Worm (Caenorhabditis elegans) whole organism, young adult: ENCODE data around the gene bgnt-1.2.

Source experiments
- B0336.3 ChIP-seq: fragments of 200-800 bp; sonication (Bioruptor generic); IDR thresholded peaks from 2 replicates; pipeline ENCODE4 v1.3.6; 2022; ENCODE audit warnings: missing genetic modification characterization, missing compliant biosample characterization
- C06A6.2 ChIP-seq: fragments of 200-800 bp; sonication (Bioruptor generic); conservative IDR thresholded peaks from 2 replicates; pipeline ENCODE4 v1.3.6; 2022; ENCODE audit warnings: missing genetic modification characterization, missing compliant biosample characterization
- C17E4.6 ChIP-seq: fragments of 200-800 bp; sonication (Bioruptor generic); IDR thresholded peaks from 2 replicates; pipeline ENCODE4 v1.3.6; 2022; ENCODE audit warnings: missing genetic modification reagents, missing genetic modification characterization, missing compliant biosample characterization
- F10E7.11 ChIP-seq: sonication (generic microtip); optimal IDR thresholded peaks from 2 replicates; lab custom pipeline; 2017; ENCODE audit warnings: mild to moderate bottlenecking, missing genetic modification characterization, moderate library complexity, missing compliant biosample characterization
- F23B12.7 ChIP-seq: sonication (generic microtip); optimal IDR thresholded peaks from 2 replicates; lab custom pipeline; 2017; ENCODE audit warnings: missing genetic modification characterization, mild to moderate bottlenecking, missing compliant biosample characterization, antibody characterized with exemption, moderate library complexity; ENCODE audit not compliant: insufficient read depth
- F33H1.4 ChIP-seq: fragments of 200-800 bp; sonication (Bioruptor generic); IDR thresholded peaks from 2 replicates; pipeline ENCODE4 v1.3.6; 2022; ENCODE audit warnings: missing genetic modification reagents, missing genetic modification characterization, missing compliant biosample characterization
- F55B11.4 ChIP-seq: sonication (generic microtip); optimal IDR thresholded peaks from 2 replicates; lab custom pipeline; 2016; ENCODE audit warnings: missing compliant biosample characterization, missing genetic modification characterization, borderline replicate concordance; ENCODE audit not compliant: insufficient read depth
- K12H6.12 ChIP-seq: fragments of 200-800 bp; sonication (Bioruptor generic); optimal IDR thresholded peaks from 2 replicates; lab custom pipeline; 2018; ENCODE audit warnings: mild to moderate bottlenecking, missing genetic modification characterization, missing compliant biosample characterization
- T26A5.8 ChIP-seq: sonication (generic microtip); optimal IDR thresholded peaks from 2 replicates; lab custom pipeline; 2016; ENCODE audit warnings: missing genetic modification characterization, missing compliant biosample characterization
- Y53G8AR.9 ChIP-seq: fragments of 200-800 bp; sonication (Bioruptor generic); conservative IDR thresholded peaks from 2 replicates; pipeline ENCODE4 v1.3.6; 2022; ENCODE audit warnings: missing genetic modification reagents, missing genetic modification characterization, missing compliant biosample characterization
- Y95B8A.8 ChIP-seq: fragments of 200-800 bp; sonication (Bioruptor generic); IDR thresholded peaks from 2 replicates; pipeline ENCODE4 v1.3.6; 2022; ENCODE audit warnings: missing genetic modification reagents, missing genetic modification characterization, missing compliant biosample characterization
- ZK185.1 ChIP-seq: sonication (generic microtip); optimal IDR thresholded peaks from 2 replicates; lab custom pipeline; 2016; ENCODE audit warnings: mild to moderate bottlenecking, missing genetic modification characterization, missing compliant biosample characterization; ENCODE audit not compliant: poor library complexity, severe bottlenecking
- akir-1 ChIP-seq: fragments of 200-800 bp; sonication (Bioruptor generic); optimal IDR thresholded peaks from 2 replicates; lab custom pipeline; 2018; ENCODE audit warnings: mild to moderate bottlenecking, missing genetic modification characterization, moderate library complexity, missing compliant biosample characterization
- attf-5 ChIP-seq: fragments of 200-800 bp; sonication (Bioruptor generic); optimal IDR thresholded peaks from 2 replicates; lab custom pipeline; 2018; ENCODE audit warnings: mild to moderate bottlenecking, missing genetic modification characterization, missing compliant biosample characterization
- attf-6 ChIP-seq: fragments of 200-800 bp; sonication (Bioruptor generic); IDR thresholded peaks from 2 replicates; pipeline ENCODE4 v1.3.6; 2022; ENCODE audit warnings: missing genetic modification reagents, missing genetic modification characterization, missing compliant biosample characterization
- bed-1 ChIP-seq: fragments of 200-800 bp; sonication (Bioruptor generic); IDR thresholded peaks from 2 replicates; pipeline ENCODE4 v1.3.6; 2022; ENCODE audit warnings: missing genetic modification reagents, missing genetic modification characterization, missing compliant biosample characterization
- ceh-100 ChIP-seq: fragments of 200-800 bp; sonication (Bioruptor generic); IDR thresholded peaks from 2 replicates; pipeline ENCODE4 v1.3.6; 2022; ENCODE audit warnings: missing genetic modification reagents, missing genetic modification characterization, missing compliant biosample characterization
- ceh-40 ChIP-seq: fragments of 200-800 bp; sonication (Bioruptor generic); IDR thresholded peaks from 2 replicates; pipeline ENCODE4 v1.3.6; 2022; ENCODE audit warnings: missing genetic modification characterization, missing compliant biosample characterization
- ceh-91 ChIP-seq: fragments of 200-800 bp; sonication (Bioruptor generic); IDR thresholded peaks from 2 replicates; pipeline ENCODE4 v1.3.6; 2022; ENCODE audit warnings: missing genetic modification reagents, missing genetic modification characterization, missing compliant biosample characterization
- die-1 ChIP-seq: sonication (generic microtip); optimal IDR thresholded peaks from 2 replicates; lab custom pipeline; 2016; ENCODE audit warnings: missing genotype, mild to moderate bottlenecking, missing genetic modification characterization, missing compliant biosample characterization
- dox-1 ChIP-seq: fragments of 200-800 bp; sonication (Bioruptor generic); IDR thresholded peaks from 2 replicates; pipeline ENCODE4 v1.3.6; 2022; ENCODE audit warnings: missing genetic modification reagents, missing genetic modification characterization, missing compliant biosample characterization
- egrh-3 ChIP-seq: fragments of 200-800 bp; sonication (Bioruptor generic); IDR thresholded peaks from 2 replicates; pipeline ENCODE4 v1.3.6; 2022; ENCODE audit warnings: missing genetic modification reagents, missing genetic modification characterization, missing compliant biosample characterization
- fkh-3 ChIP-seq: sonication (generic microtip); optimal IDR thresholded peaks from 2 replicates; lab custom pipeline; 2016; ENCODE audit warnings: mild to moderate bottlenecking, missing genetic modification characterization, missing compliant biosample characterization
- hlh-12 ChIP-seq: sonication (generic microtip); optimal IDR thresholded peaks from 2 replicates; lab custom pipeline; 2016; ENCODE audit warnings: missing genetic modification characterization, missing compliant biosample characterization
- hlh-26 ChIP-seq: fragments of 200-800 bp; sonication (Bioruptor generic); conservative IDR thresholded peaks from 2 replicates; pipeline ENCODE4 v1.3.6; 2022; ENCODE audit warnings: missing genetic modification reagents, missing genetic modification characterization, missing compliant biosample characterization
- hmg-20 ChIP-seq: fragments of 200-800 bp; sonication (Bioruptor generic); IDR thresholded peaks from 2 replicates; pipeline ENCODE4 v1.3.6; 2022; ENCODE audit warnings: missing genetic modification reagents, missing genetic modification characterization, missing compliant biosample characterization
- hrde-1 ChIP-seq: sonication (generic microtip); optimal IDR thresholded peaks from 2 replicates; lab custom pipeline; 2016; ENCODE audit warnings: missing genetic modification characterization, mild to moderate bottlenecking, missing compliant biosample characterization, moderate library complexity, missing genotype, missing genetic modification reagents, borderline replicate concordance
- hsf-1 ChIP-seq: fragments of 200-800 bp; sonication (Bioruptor generic); IDR thresholded peaks from 2 replicates; pipeline ENCODE4 v1.3.6; 2022; ENCODE audit warnings: missing genetic modification reagents, missing genetic modification characterization, missing compliant biosample characterization
- let-607 ChIP-seq, 2 experiments: fragments of 200-800 bp in 1 of 2; sonication (Bioruptor generic) in 1 of 2; sonication (generic microtip) in 1 of 2; optimal IDR thresholded peaks; 2 replicates each; lab custom pipeline; 2016 to 2018; ENCODE audit warnings: mild to moderate bottlenecking in 2 of 2, missing compliant biosample characterization in 2 of 2, missing genetic modification characterization in 2 of 2, moderate library complexity in 2 of 2, missing genotype in 1 of 2
- lin-26 ChIP-seq: fragments of 200-800 bp; sonication (Bioruptor generic); IDR thresholded peaks from 2 replicates; pipeline ENCODE4 v1.3.6; 2022; ENCODE audit warnings: missing genetic modification reagents, missing genetic modification characterization, missing compliant biosample characterization
- lin-35 ChIP-seq, 3 experiments: fragments of 150-350 bp in 2 of 3; sonication (generic microtip) in 1 of 3; optimal IDR thresholded peaks; 2 replicates each; lab custom pipeline; 2014 to 2018; ENCODE audit warnings: missing biosample characterization in 3 of 3, missing genetic modification characterization in 3 of 3, missing genetic modification reagents in 3 of 3
- lin-40 ChIP-seq: sonication (generic microtip); optimal IDR thresholded peaks from 2 replicates; lab custom pipeline; 2016; ENCODE audit warnings: missing genetic modification characterization, mild to moderate bottlenecking, missing compliant biosample characterization, missing genotype, missing genetic modification reagents
- lin-54 ChIP-seq: fragments of 200-800 bp; sonication (Bioruptor generic); optimal IDR thresholded peaks from 2 replicates; lab custom pipeline; 2018; ENCODE audit warnings: mild to moderate bottlenecking, missing genetic modification characterization, missing compliant biosample characterization
- mel-28 ChIP-seq: sonication (generic microtip); optimal IDR thresholded peaks from 2 replicates; lab custom pipeline; 2016; ENCODE audit warnings: borderline replicate concordance, mild to moderate bottlenecking, missing genetic modification characterization, missing compliant biosample characterization
- mes-4 ChIP-seq: sonication (generic microtip); optimal IDR thresholded peaks from 2 replicates; lab custom pipeline; 2016; ENCODE audit warnings: missing genotype, missing genetic modification characterization, missing compliant biosample characterization
- nhr-80 ChIP-seq: sonication (generic microtip); optimal IDR thresholded peaks from 2 replicates; lab custom pipeline; 2016; ENCODE audit warnings: missing genetic modification characterization, missing compliant biosample characterization
- rpc-1 ChIP-seq, 2 experiments: fragments of 150-350 bp in 1 of 2; sonication (generic microtip) in 1 of 2; optimal IDR thresholded peaks; 2 replicates each; lab custom pipeline; 2014 to 2018; ENCODE audit warnings: missing biosample characterization in 1 of 2, missing genetic modification characterization in 1 of 2, missing genetic modification reagents in 1 of 2, missing genotype in 1 of 2
- sea-2 ChIP-seq: fragments of 200-800 bp; sonication (Bioruptor generic); IDR thresholded peaks from 2 replicates; pipeline ENCODE4 v1.3.6; 2022; ENCODE audit warnings: missing genetic modification characterization, missing compliant biosample characterization
- snpc-1.1 ChIP-seq: sonication (generic microtip); optimal IDR thresholded peaks from 2 replicates; lab custom pipeline; 2017; ENCODE audit warnings: missing genetic modification characterization, mild to moderate bottlenecking, missing compliant biosample characterization, antibody characterized with exemption, moderate library complexity, missing genotype, missing genetic modification reagents; ENCODE audit not compliant: insufficient read depth
- snpc-1.3 ChIP-seq: sonication (generic microtip); optimal IDR thresholded peaks from 2 replicates; lab custom pipeline; 2017; ENCODE audit warnings: missing genetic modification characterization, mild to moderate bottlenecking, missing compliant biosample characterization, antibody characterized with exemption, moderate library complexity, missing genotype, missing genetic modification reagents; ENCODE audit not compliant: insufficient read depth
- somi-1 ChIP-seq: fragments of 200-800 bp; sonication (Bioruptor generic); optimal IDR thresholded peaks from 2 replicates; lab custom pipeline; 2018; ENCODE audit warnings: mild to moderate bottlenecking, missing genetic modification characterization, missing compliant biosample characterization
- sptf-2 ChIP-seq: fragments of 200-800 bp; sonication (Bioruptor generic); optimal IDR thresholded peaks from 2 replicates; lab custom pipeline; 2018; ENCODE audit warnings: mild to moderate bottlenecking, missing genetic modification characterization, missing compliant biosample characterization
- tbx-9 ChIP-seq: sonication (generic microtip); optimal IDR thresholded peaks from 2 replicates; lab custom pipeline; 2016; ENCODE audit warnings: borderline replicate concordance, missing genetic modification characterization, inconsistent platforms, missing compliant biosample characterization
- unc-62 ChIP-seq: fragments of 150-350 bp; optimal IDR thresholded peaks from 2 replicates; lab custom pipeline; 2014; ENCODE audit warnings: missing biosample characterization, missing genetic modification reagents, missing genetic modification characterization
- zfh-2 ChIP-seq: fragments of 200-800 bp; sonication (Bioruptor generic); conservative IDR thresholded peaks from 2 replicates; pipeline ENCODE4 v1.3.6; 2022; ENCODE audit warnings: missing genetic modification reagents, missing genetic modification characterization, missing compliant biosample characterization
- ztf-18 ChIP-seq: sonication (generic microtip); optimal IDR thresholded peaks from 2 replicates; lab custom pipeline; 2016; ENCODE audit warnings: missing genotype, mild to moderate bottlenecking, missing genetic modification characterization, missing compliant biosample characterization
- ztf-22 ChIP-seq: fragments of 200-800 bp; sonication (Bioruptor generic); optimal IDR thresholded peaks from 2 replicates; lab custom pipeline; 2018; ENCODE audit warnings: mild to moderate bottlenecking, missing genetic modification characterization, moderate library complexity, missing compliant biosample characterization
- ztf-28 ChIP-seq: fragments of 200-800 bp; sonication (Bioruptor generic); IDR thresholded peaks from 2 replicates; pipeline ENCODE4 v1.3.6; 2022; ENCODE audit warnings: missing genetic modification reagents, missing genetic modification characterization, missing compliant biosample characterization

Gene bgnt-1.2

DNA sequence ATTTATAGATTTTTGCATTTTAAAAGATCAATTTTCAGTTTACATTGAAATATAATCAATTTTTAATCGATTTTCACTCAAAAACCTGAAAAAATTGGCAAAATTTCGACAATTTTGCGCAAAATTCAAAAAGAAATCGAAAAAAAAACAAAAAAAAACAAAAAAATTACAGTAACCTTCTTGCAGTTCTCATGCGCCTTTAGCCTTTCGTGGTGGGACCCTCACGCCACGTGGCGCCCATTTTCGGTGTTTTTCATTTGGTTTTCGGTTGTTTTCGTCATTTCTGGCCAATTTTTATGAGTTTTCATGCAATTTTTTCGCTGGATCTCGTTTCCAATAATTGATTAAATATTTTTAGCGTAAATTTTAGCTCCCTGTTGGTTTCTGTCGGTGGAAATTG is 51.1 kb downstream of the bgnt-1.2 start (continued):
- no peak for TF ChIP-seq somi-1 (GFP tag; lab: Kevin White, UChicago)
- TF ChIP-seq bed-1, result no peak
- TF ChIP-seq C17E4.6 (GFP tag; lab: Robert Waterston, UW), result peak; percentile 68; the same call in 1 of the 2 replicates
- TF ChIP-seq ceh-40 (GFP tag; lab: Robert Waterston, UW), result no peak
- no peak for TF ChIP-seq unc-62 (GFP tag; lab: Kevin White, UChicago)
- no peak for TF ChIP-seq B0336.3 (GFP tag; lab: Robert Waterston, UW)
- TF ChIP-seq T26A5.8 (tag; lab: Kevin White, UChicago), result no peak
- TF ChIP-seq sea-2 (GFP tag; lab: Robert Waterston, UW), result no peak
- TF ChIP-seq F10E7.11 (tag; lab: Kevin White, UChicago), result no peak
- TF ChIP-seq hlh-12 (tag; lab: Kevin White, UChicago), result no peak
- peak; percentile 1 for TF ChIP-seq lin-54
- TF ChIP-seq F55B11.4 (tag; lab: Kevin White, UChicago), result no peak
- no peak for TF ChIP-seq sptf-2 (GFP tag; lab: Kevin White, UChicago)
- no peak for TF ChIP-seq ztf-18 (tag; lab: Kevin White, UChicago)
- TF ChIP-seq C06A6.2 (GFP tag; lab: Robert Waterston, UW), result no peak
- TF ChIP-seq zfh-2 (GFP tag; lab: Robert Waterston, UW), result no peak
- TF ChIP-seq nhr-80 (tag; lab: Kevin White, UChicago), result no peak
- no peak for TF ChIP-seq ceh-100 (GFP tag; lab: Robert Waterston, UW)
- no peak for TF ChIP-seq lin-40
- no peak for TF ChIP-seq lin-26 (GFP tag; lab: Robert Waterston, UW)
- TF ChIP-seq fkh-3 (tag; lab: Kevin White, UChicago), result no peak
- no peak for TF ChIP-seq attf-6 (GFP tag; lab: Robert Waterston, UW)
- no peak for TF ChIP-seq egrh-3 (GFP tag; lab: Robert Waterston, UW)
- no peak for TF ChIP-seq K12H6.12 (tag; lab: Kevin White, UChicago)
- TF ChIP-seq ZK185.1 (tag; lab: Kevin White, UChicago), result no peak
- TF ChIP-seq hrde-1 (tag; lab: Kevin White, UChicago), result no peak
- no peak for TF ChIP-seq rpc-1 (optimal IDR thresholded peaks at IDR 0.05; lab: Kevin White, UChicago)
- TF ChIP-seq rpc-1 (tag; optimal IDR thresholded peaks at IDR 0.05; lab: Kevin White, UChicago), result no peak
- no peak for TF ChIP-seq lin-35 (GFP tag; optimal IDR thresholded peaks at IDR 0.05; lab: Kevin White, UChicago)
- TF ChIP-seq F23B12.7 (tag; lab: Kevin White, UChicago), result no peak
- TF ChIP-seq snpc-1.3 (tag; lab: Kevin White, UChicago), result peak; percentile 69
- no peak for TF ChIP-seq akir-1
- no peak for TF ChIP-seq hmg-20 (GFP tag; lab: Robert Waterston, UW)
- TF ChIP-seq ztf-22, result no peak
- TF ChIP-seq attf-5 (GFP tag; lab: Kevin White, UChicago), result no peak
- TF ChIP-seq ceh-91 (GFP tag; lab: Robert Waterston, UW), result peak; percentile 90
- no peak for TF ChIP-seq tbx-9 (tag; lab: Kevin White, UChicago)
- TF ChIP-seq mes-4 (tag; lab: Kevin White, UChicago), result no peak
- TF ChIP-seq snpc-1.1 (tag; lab: Kevin White, UChicago), result peak; percentile 31
- TF ChIP-seq let-607 (tag; optimal IDR thresholded peaks at IDR 0.05; lab: Kevin White, UChicago), result peak in 1 of 2 experiments; percentile 63
- TF ChIP-seq die-1 (tag; lab: Kevin White, UChicago), result no peak
- no peak for TF ChIP-seq mel-28 (tag; lab: Kevin White, UChicago)
- TF ChIP-seq hlh-26, result no peak
- peak; percentile 91 for TF ChIP-seq F33H1.4
- peak; percentile 6; the same call in 1 of the 2 replicates for TF ChIP-seq dox-1 (GFP tag; lab: Robert Waterston, UW)
- no peak for TF ChIP-seq Y95B8A.8 (GFP tag; lab: Robert Waterston, UW)
- TF ChIP-seq Y53G8AR.9 (GFP tag; lab: Robert Waterston, UW), result no peak
- no peak for TF ChIP-seq hsf-1
- no peak for TF ChIP-seq ztf-28 (GFP tag; lab: Robert Waterston, UW)
